Worm (Caenorhabditis elegans) whole organism, L3 larva: ENCODE measurements around the gene nhr-288.

Source experiments
- ZK546.5 ChIP-seq: sonication (generic microtip); optimal IDR thresholded peaks from 2 replicates; lab custom pipeline; 2017; ENCODE audit warnings: missing biosample characterization, missing genetic modification characterization
- lsy-12 ChIP-seq: sonication (generic microtip); optimal IDR thresholded peaks from 2 replicates; lab custom pipeline; 2016; ENCODE audit warnings: mild to moderate bottlenecking, missing genetic modification characterization, missing compliant biosample characterization
- nhr-77 ChIP-seq: fragments of 150-350 bp; optimal IDR thresholded peaks from 2 replicates; lab custom pipeline; 2014; ENCODE audit warnings: missing biosample characterization, missing genetic modification characterization
- pha-4 ChIP-seq: fragments of 150-350 bp; optimal IDR thresholded peaks from 2 replicates; lab custom pipeline; 2014; ENCODE audit warnings: missing biosample characterization, missing genetic modification reagents, missing genetic modification characterization
- pqm-1 ChIP-seq: fragments of 150-350 bp; optimal IDR thresholded peaks from 2 replicates; lab custom pipeline; 2017; ENCODE audit warnings: missing biosample characterization, missing genetic modification characterization, inconsistent platforms
- unc-62 ChIP-seq: fragments of 150-350 bp; sonication (generic microtip); optimal IDR thresholded peaks from 4 replicates; lab custom pipeline; 2014; ENCODE audit warnings: missing biosample characterization, missing genetic modification reagents, missing genetic modification characterization

DNA sequence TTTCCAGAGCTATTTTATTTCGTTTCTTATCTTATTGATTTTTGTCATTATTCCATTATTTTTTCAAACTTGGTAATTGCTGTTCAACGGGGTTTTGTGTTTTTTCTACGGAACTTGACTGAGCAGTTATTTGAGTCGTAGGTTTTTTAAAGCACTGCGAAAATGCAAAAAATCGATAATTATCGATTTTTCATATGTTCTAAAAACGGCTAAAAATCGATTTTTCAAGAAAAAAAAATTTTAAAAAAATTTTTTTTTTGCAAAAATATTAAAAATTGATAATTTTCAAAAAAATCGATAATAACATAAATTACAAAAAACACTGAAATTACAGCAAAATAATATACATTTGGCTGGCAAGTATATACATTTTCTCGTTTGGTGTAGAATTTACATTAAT lies 6.9 kb downstream of the nhr-288 start:
- TF ChIP-seq lsy-12 (tag; lab: Kevin White, UChicago) (no peak), ZK546.5 (no peak), pqm-1 (tag; lab: Kevin White, UChicago) (no peak), pha-4 (tag; lab: Kevin White, UChicago) (no peak), nhr-77 (tag; lab: Kevin White, UChicago) (no peak), unc-62 (no peak)
